Worm (Caenorhabditis elegans) whole organism, L4 larva: ENCODE measurements around the gene T03F6.6.
A peak's percentile ranks its signal among the peaks of the same experiment; 100 is the strongest.

ENCODE experiments used
- D1046.2 ChIP-seq: fragments of 200-800 bp; sonication (Bioruptor generic); IDR thresholded peaks from 2 replicates; pipeline ENCODE4 v1.3.6; 2022; ENCODE audit warnings: missing genetic modification characterization, missing compliant biosample characterization
- F10B5.3 ChIP-seq: sonication (generic microtip); optimal IDR thresholded peaks from 2 replicates; lab custom pipeline; 2016; ENCODE audit warnings: mild to moderate bottlenecking, missing genetic modification characterization, missing compliant biosample characterization
- F26F4.8 ChIP-seq: fragments of 200-800 bp; sonication (Bioruptor generic); conservative IDR thresholded peaks from 2 replicates; pipeline ENCODE4 v1.3.6; 2022; ENCODE audit warnings: missing genetic modification characterization, missing compliant biosample characterization
- F44E2.7 ChIP-seq: fragments of 200-800 bp; sonication (Bioruptor generic); IDR thresholded peaks from 2 replicates; pipeline ENCODE4 v2.1.2; 2022; ENCODE audit warnings: missing genetic modification characterization, missing compliant biosample characterization
- T20F7.1 ChIP-seq: fragments of 200-800 bp; sonication (Bioruptor generic); optimal IDR thresholded peaks from 2 replicates; lab custom pipeline; 2018; ENCODE audit warnings: mild to moderate bottlenecking, missing genetic modification characterization, missing compliant biosample characterization
- T26A8.4 ChIP-seq: fragments of 200-800 bp; sonication (Bioruptor generic); IDR thresholded peaks from 2 replicates; pipeline ENCODE4 v1.3.6; 2022; ENCODE audit warnings: missing genetic modification characterization, missing compliant biosample characterization
- Y48G9A.11 ChIP-seq: fragments of 200-800 bp; sonication (Bioruptor generic); IDR thresholded peaks from 2 replicates; pipeline ENCODE4 v1.3.6; 2022; ENCODE audit warnings: missing genetic modification reagents, missing genetic modification characterization, missing compliant biosample characterization
- Y75B8A.6 ChIP-seq: fragments of 200-800 bp; sonication (Bioruptor generic); IDR thresholded peaks from 2 replicates; pipeline ENCODE4 v1.3.6; 2022; ENCODE audit warnings: missing genetic modification reagents, missing genetic modification characterization, missing compliant biosample characterization
- ama-1 ChIP-seq: fragments of 150-350 bp; optimal IDR thresholded peaks from 2 replicates; lab custom pipeline; 2014; ENCODE audit warnings: inconsistent platforms, mixed read lengths
- attf-4 ChIP-seq: sonication (generic microtip); optimal IDR thresholded peaks from 3 replicates; lab custom pipeline; 2017; ENCODE audit warnings: missing biosample characterization, missing genetic modification characterization
- ceh-20 ChIP-seq: fragments of 200-800 bp; sonication (Bioruptor generic); IDR thresholded peaks from 2 replicates; pipeline ENCODE4 v1.3.6; 2022; ENCODE audit warnings: missing genetic modification reagents, missing genetic modification characterization, missing compliant biosample characterization
- ceh-32 ChIP-seq: sonication (generic microtip); optimal IDR thresholded peaks from 2 replicates; lab custom pipeline; 2016; ENCODE audit warnings: mild to moderate bottlenecking, missing genetic modification characterization, missing compliant biosample characterization; ENCODE audit not compliant: poor library complexity
- ceh-82 ChIP-seq: sonication (generic microtip); optimal IDR thresholded peaks from 2 replicates; lab custom pipeline; 2017; ENCODE audit warnings: missing biosample characterization, missing genetic modification characterization
- daf-16 ChIP-seq, 3 experiments: sonication (generic microtip); optimal IDR thresholded peaks; 2 replicates each; lab custom pipeline; 2016 to 2017; ENCODE audit warnings: missing genetic modification characterization in 3 of 3, missing genetic modification reagents in 3 of 3, mild to moderate bottlenecking in 2 of 3, missing compliant biosample characterization in 2 of 3, missing biosample characterization in 1 of 3, moderate library complexity in 1 of 3
- daf-19 ChIP-seq: fragments of 200-800 bp; sonication (Bioruptor generic); conservative IDR thresholded peaks from 2 replicates; pipeline ENCODE4 v1.3.6; 2022; ENCODE audit warnings: missing genetic modification characterization, missing compliant biosample characterization
- daf-8 ChIP-seq: fragments of 200-800 bp; sonication (Bioruptor generic); IDR thresholded peaks from 2 replicates; pipeline ENCODE4 v1.3.6; 2022; ENCODE audit warnings: missing genetic modification characterization, missing compliant biosample characterization
- dmd-6 ChIP-seq: fragments of 200-800 bp; sonication (Bioruptor generic); IDR thresholded peaks from 2 replicates; pipeline ENCODE4 v1.3.6; 2022; ENCODE audit warnings: missing genetic modification reagents, missing genetic modification characterization, missing compliant biosample characterization
- dmd-8 ChIP-seq: fragments of 200-800 bp; sonication (Bioruptor generic); IDR thresholded peaks from 2 replicates; pipeline ENCODE4 v1.3.6; 2022; ENCODE audit warnings: missing genetic modification characterization, missing compliant biosample characterization
- duxl-1 ChIP-seq: sonication (generic microtip); optimal IDR thresholded peaks from 2 replicates; lab custom pipeline; 2016; ENCODE audit warnings: mild to moderate bottlenecking, missing genetic modification characterization, moderate library complexity, missing compliant biosample characterization; ENCODE audit not compliant: poor library complexity
- dve-1 ChIP-seq: sonication (generic microtip); optimal IDR thresholded peaks from 2 replicates; lab custom pipeline; 2017; ENCODE audit warnings: antibody characterized with exemption, mild to moderate bottlenecking, missing genetic modification characterization, missing compliant biosample characterization; ENCODE audit not compliant: insufficient read depth
- egl-43 ChIP-seq: fragments of 200-800 bp; sonication (Bioruptor generic); IDR thresholded peaks from 2 replicates; pipeline ENCODE4 v1.3.6; 2022; ENCODE audit warnings: missing genetic modification reagents, missing genetic modification characterization, missing compliant biosample characterization
- fkh-10 ChIP-seq: fragments of 150-350 bp; optimal IDR thresholded peaks from 2 replicates; lab custom pipeline; 2014; ENCODE audit warnings: missing biosample characterization, missing genetic modification reagents, missing genetic modification characterization
- fos-1 ChIP-seq: fragments of 150-350 bp; optimal IDR thresholded peaks from 2 replicates; lab custom pipeline; 2014; ENCODE audit warnings: missing biosample characterization, missing genetic modification characterization
- gei-8 ChIP-seq: fragments of 200-800 bp; sonication (Bioruptor generic); optimal IDR thresholded peaks from 2 replicates; lab custom pipeline; 2018; ENCODE audit warnings: mild to moderate bottlenecking, missing genetic modification characterization, missing compliant biosample characterization
- jun-1 ChIP-seq: fragments of 150-350 bp; optimal IDR thresholded peaks from 2 replicates; lab custom pipeline; 2014; ENCODE audit warnings: missing biosample characterization, missing genetic modification reagents, missing genetic modification characterization
- lim-7 ChIP-seq: fragments of 200-800 bp; sonication (Bioruptor generic); IDR thresholded peaks from 2 replicates; pipeline ENCODE4 v1.3.6; 2022; ENCODE audit warnings: missing genetic modification characterization, missing compliant biosample characterization
- lin-15B ChIP-seq: fragments of 150-350 bp; sonication (generic microtip); optimal IDR thresholded peaks from 3 replicates; lab custom pipeline; 2014; ENCODE audit warnings: missing biosample characterization, missing genetic modification characterization
- lin-38 ChIP-seq: fragments of 200-800 bp; sonication (Bioruptor generic); IDR thresholded peaks from 2 replicates; pipeline ENCODE4 v1.3.6; 2022; ENCODE audit warnings: missing genetic modification reagents, missing genetic modification characterization, missing compliant biosample characterization
- lin-39 ChIP-seq: fragments of 150-350 bp; optimal IDR thresholded peaks from 2 replicates; lab custom pipeline; 2014; ENCODE audit warnings: missing biosample characterization, missing genetic modification reagents, missing genetic modification characterization
- nhr-10 ChIP-seq: fragments of 150-350 bp; optimal IDR thresholded peaks from 2 replicates; lab custom pipeline; 2014; ENCODE audit warnings: missing biosample characterization, missing genetic modification characterization
- nhr-11 ChIP-seq: fragments of 150-350 bp; optimal IDR thresholded peaks from 2 replicates; lab custom pipeline; 2014; ENCODE audit warnings: missing biosample characterization, missing genetic modification characterization
- nhr-28 ChIP-seq: fragments of 150-350 bp; optimal IDR thresholded peaks from 2 replicates; lab custom pipeline; 2014; ENCODE audit warnings: missing biosample characterization, missing genetic modification characterization
- nhr-41 ChIP-seq: fragments of 200-800 bp; sonication (Bioruptor generic); IDR thresholded peaks from 2 replicates; pipeline ENCODE4 v1.3.6; 2022; ENCODE audit warnings: missing genetic modification reagents, missing genetic modification characterization, missing compliant biosample characterization
- nhr-6 ChIP-seq: fragments of 150-350 bp; optimal IDR thresholded peaks from 2 replicates; lab custom pipeline; 2014; ENCODE audit warnings: missing biosample characterization, missing genetic modification characterization
- nhr-76 ChIP-seq: fragments of 150-350 bp; optimal IDR thresholded peaks from 2 replicates; lab custom pipeline; 2014; ENCODE audit warnings: missing biosample characterization, missing genetic modification characterization
- pqm-1 ChIP-seq: sonication (generic microtip); optimal IDR thresholded peaks from 2 replicates; lab custom pipeline; 2017; ENCODE audit warnings: missing biosample characterization, missing genetic modification characterization
- sdz-12 ChIP-seq: fragments of 200-800 bp; sonication (Bioruptor generic); optimal IDR thresholded peaks from 2 replicates; lab custom pipeline; 2018; ENCODE audit warnings: mild to moderate bottlenecking, missing genetic modification characterization, missing compliant biosample characterization
- spr-3 ChIP-seq: fragments of 200-800 bp; sonication (Bioruptor generic); optimal IDR thresholded peaks from 2 replicates; lab custom pipeline; 2018; ENCODE audit warnings: mild to moderate bottlenecking, missing genetic modification characterization, missing compliant biosample characterization
- unc-130 ChIP-seq: sonication (generic microtip); optimal IDR thresholded peaks from 2 replicates; lab custom pipeline; 2016; ENCODE audit warnings: missing genetic modification reagents, missing genetic modification characterization, missing compliant biosample characterization
- unc-39 ChIP-seq: sonication (generic microtip); optimal IDR thresholded peaks from 2 replicates; lab custom pipeline; 2017; ENCODE audit warnings: missing biosample characterization, missing genetic modification characterization
- unc-62 ChIP-seq, 3 experiments: fragments of 150-350 bp in 1 of 3; sonication (generic microtip); optimal IDR thresholded peaks in 2 of 3; peaks in 1 of 3; 1 replicate in 1 of 3; 2 replicates in 2 of 3; lab custom pipeline; 2014 to 2017; ENCODE audit warnings: missing biosample characterization in 3 of 3, missing genetic modification characterization in 3 of 3, missing genetic modification reagents in 3 of 3, missing genotype in 1 of 3
- zfp-3 ChIP-seq: fragments of 200-800 bp; sonication (Bioruptor generic); conservative IDR thresholded peaks from 2 replicates; pipeline ENCODE4 v1.3.6; 2022; ENCODE audit warnings: missing genetic modification reagents, missing genetic modification characterization, missing compliant biosample characterization

Gene T03F6.6

ce11 chrIII:13388621-13389020, 8.5 kb upstream of the T03F6.6 start (continued):
- peak; percentile 47 for TF ChIP-seq dve-1 (tag; lab: Kevin White, UChicago)
- no peak for TF ChIP-seq F44E2.7

ce11 chrIII:13385850-13386249, 5.8 kb upstream of the T03F6.6 start, which contains the start of gene T03F6.4:
T03F6.4 (plus strand) TSS chrIII:13386150.
- TF ChIP-seq lim-7 (GFP tag; lab: Robert Waterston, UW) (no peak), lin-38 (GFP tag; lab: Robert Waterston, UW) (no peak), ama-1 (lab: Kevin White, UChicago) (no peak), gei-8 (GFP tag; lab: Kevin White, UChicago) (no peak), F26F4.8 (no peak), Y75B8A.6 (GFP tag; lab: Robert Waterston, UW) (no peak), T20F7.1 (GFP tag; lab: Kevin White, UChicago) (no peak)

- TF ChIP-seq F10B5.3 (no peak), ceh-82 (tag; lab: Kevin White, UChicago) (no peak), nhr-11 (tag; lab: Kevin White, UChicago) (no peak), unc-39 (tag; lab: Kevin White, UChicago) (no peak), pqm-1 (tag; lab: Kevin White, UChicago) (no peak), jun-1 (no peak), F26F4.8 (no peak), sdz-12 (GFP tag; lab: Kevin White, UChicago) (no peak), daf-8 (GFP tag; lab: Robert Waterston, UW) (no peak), zfp-3 (GFP tag; lab: Robert Waterston, UW) (no peak), daf-16 (GFP tag; optimal IDR thresholded peaks at IDR 0.05; lab: Kevin White, UChicago) (no peak), daf-16 (tag; optimal IDR thresholded peaks at IDR 0.05; lab: Kevin White, UChicago) (no peak)
Measured at ce11 chrIII:13383159-13383558, 3.1 kb upstream of the T03F6.6 start.

ce11 chrIII:13381684-13382083, 1.6 kb upstream of the T03F6.6 start:
- TF ChIP-seq dmd-6 = no peak
- TF ChIP-seq nhr-10 (tag; lab: Kevin White, UChicago) = no peak
- no peak for TF ChIP-seq ceh-82 (tag; lab: Kevin White, UChicago)
- TF ChIP-seq ceh-32 (tag; lab: Kevin White, UChicago) = no peak
- TF ChIP-seq D1046.2 (GFP tag; lab: Robert Waterston, UW) = no peak
- TF ChIP-seq nhr-28 = no peak
- no peak for TF ChIP-seq Y48G9A.11
- TF ChIP-seq gei-8 (GFP tag; lab: Kevin White, UChicago) = no peak
- no peak for TF ChIP-seq lin-39 (tag; lab: Kevin White, UChicago)
- no peak for TF ChIP-seq T26A8.4 (GFP tag; lab: Robert Waterston, UW)
- TF ChIP-seq fos-1 (tag; lab: Kevin White, UChicago) = no peak
- no peak for TF ChIP-seq nhr-76 (tag; lab: Kevin White, UChicago)
- no peak for TF ChIP-seq nhr-41

ce11 chrIII:13380881-13381280, 785 bp upstream of the T03F6.6 start:
- TF ChIP-seq attf-4 (no peak), lin-15B (tag; lab: Kevin White, UChicago) (no peak), fkh-10 (no peak), nhr-6 (tag; lab: Kevin White, UChicago) (no peak), unc-130 (GFP tag; lab: Kevin White, UChicago) (no peak), duxl-1 (tag; lab: Kevin White, UChicago) (no peak), dmd-8 (GFP tag; lab: Robert Waterston, UW) (no peak), T20F7.1 (GFP tag; lab: Kevin White, UChicago) (no peak), unc-62 (GFP tag; optimal IDR thresholded peaks at IDR 0.05 in 1 of 2; lab: Kevin White, UChicago) (no peak), unc-62 (tag; optimal IDR thresholded peaks at IDR 0.05; lab: Kevin White, UChicago) (no peak), egl-43 (GFP tag; lab: Robert Waterston, UW) (no peak), pqm-1 (tag; lab: Kevin White, UChicago) (no peak), ceh-20 (GFP tag; lab: Robert Waterston, UW) (no peak), spr-3 (GFP tag; lab: Kevin White, UChicago) (no peak), daf-19 (GFP tag; lab: Robert Waterston, UW) (no peak)
- TF ChIP-seq, all 104 proteins: peak for 0
